Worm (Caenorhabditis elegans) whole organism, mixed stage, embryonic: ENCODE data around the gene htrl-1.

Experiments used
- blmp-1 ChIP-seq: fragments of 150-350 bp; optimal IDR thresholded peaks from 2 replicates; lab custom pipeline; 2014; ENCODE audit warnings: missing biosample characterization, missing genetic modification characterization
- ceh-39 ChIP-seq: fragments of 150-350 bp; optimal IDR thresholded peaks from 2 replicates; lab custom pipeline; 2014; ENCODE audit warnings: missing biosample characterization, missing genetic modification characterization
- elt-1 ChIP-seq: sonication (generic microtip); optimal IDR thresholded peaks from 2 replicates; lab custom pipeline; 2017; ENCODE audit warnings: missing genetic modification characterization, mild to moderate bottlenecking, missing compliant biosample characterization, antibody characterized with exemption, moderate library complexity, borderline replicate concordance; ENCODE audit not compliant: insufficient read depth
- elt-3 ChIP-seq: fragments of 150-350 bp; optimal IDR thresholded peaks from 2 replicates; lab custom pipeline; 2014; ENCODE audit warnings: missing biosample characterization, missing genetic modification characterization
- mab-5 ChIP-seq: fragments of 150-350 bp; optimal IDR thresholded peaks from 2 replicates; lab custom pipeline; 2014; ENCODE audit warnings: missing biosample characterization, missing genetic modification characterization
- mep-1 ChIP-seq: fragments of 150-350 bp; optimal IDR thresholded peaks from 2 replicates; lab custom pipeline; 2017; ENCODE audit warnings: missing biosample characterization, missing genetic modification reagents, missing genetic modification characterization, inconsistent platforms
- nhr-12 ChIP-seq: fragments of 150-350 bp; optimal IDR thresholded peaks from 2 replicates; lab custom pipeline; 2014; ENCODE audit warnings: missing biosample characterization, missing genetic modification characterization
- nhr-237 ChIP-seq: fragments of 150-350 bp; optimal IDR thresholded peaks from 2 replicates; lab custom pipeline; 2014; ENCODE audit warnings: missing biosample characterization, missing genetic modification characterization
- nhr-28 ChIP-seq: fragments of 150-350 bp; optimal IDR thresholded peaks from 2 replicates; lab custom pipeline; 2014; ENCODE audit warnings: missing biosample characterization, missing genetic modification characterization
- nhr-76 ChIP-seq: sonication (generic microtip); optimal IDR thresholded peaks from 2 replicates; lab custom pipeline; 2017; ENCODE audit warnings: missing biosample characterization, missing genetic modification characterization
- snpc-4 ChIP-seq: fragments of 150-350 bp; optimal IDR thresholded peaks from 2 replicates; lab custom pipeline; 2014; ENCODE audit warnings: missing biosample characterization, missing genetic modification characterization
- unc-62 ChIP-seq: fragments of 150-350 bp; optimal IDR thresholded peaks from 2 replicates; lab custom pipeline; 2014; ENCODE audit warnings: missing biosample characterization, missing genetic modification reagents, missing genetic modification characterization

DNA sequence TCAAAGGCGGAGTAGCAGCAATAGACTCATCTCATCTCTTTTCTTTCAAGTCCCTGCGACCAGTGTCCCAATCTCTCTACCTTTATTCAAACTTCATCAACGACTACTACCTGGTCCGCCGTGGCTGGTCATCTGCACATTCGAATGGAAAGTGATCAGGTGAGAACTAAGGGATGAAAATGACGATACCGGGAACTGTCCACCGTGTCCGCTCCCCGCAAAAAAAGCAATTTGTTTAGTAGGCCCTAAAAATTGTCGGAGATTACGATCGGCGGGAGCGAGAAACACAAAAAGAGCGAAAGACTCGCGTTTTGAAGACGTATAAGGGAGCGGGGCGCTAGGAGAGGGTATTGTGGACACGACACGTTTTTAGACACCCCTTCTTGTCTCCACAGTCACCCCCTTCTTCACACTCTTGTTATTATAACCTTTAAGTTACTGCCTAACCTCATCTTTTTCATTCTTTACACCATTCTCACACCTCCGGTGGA lies 33.2 kb downstream of the htrl-1 start, which contains the start of gene zipt-16:
- no peak for TF ChIP-seq nhr-237 (tag; lab: Kevin White, UChicago)
- no peak for TF ChIP-seq mab-5 (tag; lab: Kevin White, UChicago)
- no peak for TF ChIP-seq mep-1
- no peak for TF ChIP-seq elt-1
- no peak for TF ChIP-seq unc-62 (GFP tag; lab: Kevin White, UChicago)
- TF ChIP-seq elt-3 (tag; lab: Kevin White, UChicago): no peak
- no peak for TF ChIP-seq ceh-39 (tag; lab: Kevin White, UChicago)
- no peak for TF ChIP-seq snpc-4 (tag; lab: Kevin White, UChicago)
- TF ChIP-seq nhr-76 (tag; lab: Kevin White, UChicago): no peak
- no peak for TF ChIP-seq nhr-12
- TF ChIP-seq nhr-28 (tag; lab: Kevin White, UChicago): no peak
- no peak for TF ChIP-seq blmp-1 (tag; lab: Kevin White, UChicago)
